Worm (Caenorhabditis elegans) whole organism, late embryonic: ENCODE measurements around the gene fbxl-3.
A peak's percentile ranks its signal among the peaks of the same experiment; 100 is the strongest.

Experiments used
- C38D4.7 ChIP-seq: fragments of 200-800 bp; sonication (Bioruptor generic); optimal IDR thresholded peaks from 2 replicates; lab custom pipeline; 2018; ENCODE audit warnings: mild to moderate bottlenecking, missing genetic modification characterization, moderate library complexity, missing compliant biosample characterization
- F13H6.1 ChIP-seq: sonication (generic microtip); optimal IDR thresholded peaks from 2 replicates; lab custom pipeline; 2016; ENCODE audit warnings: missing genetic modification characterization, missing compliant biosample characterization
- K09A11.1 ChIP-seq: sonication (generic microtip); optimal IDR thresholded peaks from 2 replicates; lab custom pipeline; 2017; ENCODE audit warnings: antibody characterized with exemption, mild to moderate bottlenecking, missing genetic modification characterization, missing compliant biosample characterization; ENCODE audit not compliant: insufficient read depth
- T23F11.4 ChIP-seq: fragments of 200-800 bp; sonication (Bioruptor generic); optimal IDR thresholded peaks from 2 replicates; lab custom pipeline; 2018; ENCODE audit warnings: mild to moderate bottlenecking, missing genetic modification characterization, missing compliant biosample characterization
- Y22D7AL.16 ChIP-seq: sonication (generic microtip); optimal IDR thresholded peaks from 2 replicates; lab custom pipeline; 2016; ENCODE audit warnings: missing genetic modification characterization, missing compliant biosample characterization
- ceh-24 ChIP-seq: sonication (generic microtip); optimal IDR thresholded peaks from 2 replicates; lab custom pipeline; 2016; ENCODE audit warnings: mild to moderate bottlenecking, missing genetic modification characterization, missing compliant biosample characterization
- ceh-31 ChIP-seq: sonication (generic microtip); optimal IDR thresholded peaks from 2 replicates; lab custom pipeline; 2016; ENCODE audit warnings: missing genetic modification characterization, missing compliant biosample characterization
- ceh-34 ChIP-seq: sonication (generic microtip); optimal IDR thresholded peaks from 2 replicates; lab custom pipeline; 2016; ENCODE audit warnings: mild to moderate bottlenecking, missing genetic modification characterization, missing compliant biosample characterization
- ceh-48 ChIP-seq: sonication (generic microtip); optimal IDR thresholded peaks from 2 replicates; lab custom pipeline; 2016; ENCODE audit warnings: missing genetic modification characterization, inconsistent platforms, missing compliant biosample characterization
- ceh-6 ChIP-seq: fragments of 200-800 bp; sonication (Bioruptor generic); optimal IDR thresholded peaks from 2 replicates; lab custom pipeline; 2018; ENCODE audit warnings: mild to moderate bottlenecking, missing genetic modification characterization, missing compliant biosample characterization
- che-1 ChIP-seq: sonication (generic microtip); optimal IDR thresholded peaks from 2 replicates; lab custom pipeline; 2016; ENCODE audit warnings: mild to moderate bottlenecking, missing genetic modification characterization, missing compliant biosample characterization
- dmd-4 ChIP-seq: sonication (generic microtip); optimal IDR thresholded peaks from 2 replicates; lab custom pipeline; 2016; ENCODE audit warnings: borderline replicate concordance, missing genetic modification characterization, missing compliant biosample characterization
- elt-2 ChIP-seq: sonication (generic microtip); optimal IDR thresholded peaks from 2 replicates; lab custom pipeline; 2016; ENCODE audit warnings: missing genetic modification reagents, missing genetic modification characterization, missing compliant biosample characterization
- ets-4 ChIP-seq: sonication (generic microtip); optimal IDR thresholded peaks from 2 replicates; lab custom pipeline; 2016; ENCODE audit warnings: missing genetic modification characterization, missing compliant biosample characterization
- eyg-1 ChIP-seq: sonication (generic microtip); optimal IDR thresholded peaks from 2 replicates; lab custom pipeline; 2016; ENCODE audit warnings: missing genotype, missing genetic modification characterization, missing compliant biosample characterization
- fkh-6 ChIP-seq: sonication (generic microtip); optimal IDR thresholded peaks from 2 replicates; lab custom pipeline; 2016; ENCODE audit warnings: missing genetic modification characterization, missing compliant biosample characterization
- hlh-15 ChIP-seq: sonication (generic microtip); optimal IDR thresholded peaks from 2 replicates; lab custom pipeline; 2016; ENCODE audit warnings: missing genetic modification characterization, missing compliant biosample characterization
- hlh-30 ChIP-seq: sonication (generic microtip); optimal IDR thresholded peaks from 2 replicates; lab custom pipeline; 2017; ENCODE audit warnings: antibody characterized with exemption, missing genetic modification characterization, missing compliant biosample characterization; ENCODE audit not compliant: insufficient read depth
- hlh-8 ChIP-seq: sonication (generic microtip); optimal IDR thresholded peaks from 2 replicates; lab custom pipeline; 2016; ENCODE audit warnings: missing genotype, missing genetic modification characterization, missing compliant biosample characterization
- lim-6 ChIP-seq: sonication (generic microtip); optimal IDR thresholded peaks from 2 replicates; lab custom pipeline; 2016; ENCODE audit warnings: missing genetic modification characterization, missing compliant biosample characterization
- lin-11 ChIP-seq: fragments of 200-800 bp; sonication (Bioruptor generic); optimal IDR thresholded peaks from 2 replicates; lab custom pipeline; 2018; ENCODE audit warnings: mild to moderate bottlenecking, missing genetic modification characterization, missing compliant biosample characterization
- nfya-1 ChIP-seq: sonication (generic microtip); optimal IDR thresholded peaks from 2 replicates; lab custom pipeline; 2017; ENCODE audit warnings: missing genetic modification characterization, mild to moderate bottlenecking, missing compliant biosample characterization, antibody characterized with exemption, moderate library complexity
- nhr-232 ChIP-seq: sonication (generic microtip); optimal IDR thresholded peaks from 2 replicates; lab custom pipeline; 2016; ENCODE audit warnings: missing genetic modification characterization, missing compliant biosample characterization
- npax-4 ChIP-seq: sonication (generic microtip); optimal IDR thresholded peaks from 2 replicates; lab custom pipeline; 2016; ENCODE audit warnings: missing genetic modification characterization, missing compliant biosample characterization
- odd-2 ChIP-seq: sonication (generic microtip); optimal IDR thresholded peaks from 2 replicates; lab custom pipeline; 2017; ENCODE audit warnings: antibody characterized with exemption, mild to moderate bottlenecking, missing genetic modification characterization, missing compliant biosample characterization
- pat-9 ChIP-seq: fragments of 200-800 bp; sonication (Bioruptor generic); optimal IDR thresholded peaks from 2 replicates; lab custom pipeline; 2018; ENCODE audit warnings: mild to moderate bottlenecking, missing genetic modification characterization, moderate library complexity, missing compliant biosample characterization
- pax-1 ChIP-seq: fragments of 150-350 bp; optimal IDR thresholded peaks from 2 replicates; lab custom pipeline; 2014; ENCODE audit warnings: missing biosample characterization, missing genetic modification characterization
- pha-2 ChIP-seq: sonication (generic microtip); optimal IDR thresholded peaks from 2 replicates; lab custom pipeline; 2017; ENCODE audit warnings: mild to moderate bottlenecking, missing genetic modification characterization, missing compliant biosample characterization
- pha-4 ChIP-seq: fragments of 150-350 bp; optimal IDR thresholded peaks from 2 replicates; lab custom pipeline; 2018; ENCODE audit warnings: missing biosample characterization, missing genetic modification reagents, missing genetic modification characterization
- ref-2 ChIP-seq: sonication (generic microtip); optimal IDR thresholded peaks from 2 replicates; lab custom pipeline; 2016; ENCODE audit warnings: missing genetic modification characterization, missing compliant biosample characterization
- rnt-1 ChIP-seq: sonication (generic microtip); optimal IDR thresholded peaks from 2 replicates; lab custom pipeline; 2016; ENCODE audit warnings: missing genetic modification characterization, missing compliant biosample characterization
- sdc-2 ChIP-seq: sonication (generic microtip); optimal IDR thresholded peaks from 2 replicates; lab custom pipeline; 2016; ENCODE audit warnings: missing genotype, missing genetic modification characterization, missing compliant biosample characterization
- syd-9 ChIP-seq: sonication (generic microtip); optimal IDR thresholded peaks from 2 replicates; lab custom pipeline; 2016; ENCODE audit warnings: mild to moderate bottlenecking, missing genetic modification characterization, moderate library complexity, missing compliant biosample characterization
- tbx-2 ChIP-seq: sonication (generic microtip); optimal IDR thresholded peaks from 2 replicates; lab custom pipeline; 2016; ENCODE audit warnings: missing genetic modification characterization, missing compliant biosample characterization
- tbx-7 ChIP-seq: sonication (generic microtip); optimal IDR thresholded peaks from 2 replicates; lab custom pipeline; 2016; ENCODE audit warnings: missing genotype, missing genetic modification characterization, missing compliant biosample characterization
- ttx-3 ChIP-seq: sonication (generic microtip); optimal IDR thresholded peaks from 2 replicates; lab custom pipeline; 2016; ENCODE audit warnings: missing genetic modification reagents, missing genetic modification characterization, missing compliant biosample characterization
- unc-42 ChIP-seq: sonication (generic microtip); optimal IDR thresholded peaks from 2 replicates; lab custom pipeline; 2016; ENCODE audit warnings: missing genotype, missing genetic modification characterization, missing compliant biosample characterization
- unc-55 ChIP-seq: sonication (generic microtip); optimal IDR thresholded peaks from 2 replicates; lab custom pipeline; 2017; ENCODE audit warnings: missing biosample characterization, missing genetic modification reagents, missing genetic modification characterization
- ztf-16 ChIP-seq: sonication (generic microtip); optimal IDR thresholded peaks from 2 replicates; lab custom pipeline; 2017; ENCODE audit warnings: missing genetic modification characterization, missing compliant biosample characterization

The fbxl-3 gene

ce11 chrII:5418929-5419328 is 20.2 kb upstream of the fbxl-3 start, which contains the start of gene EEED8.15:
Gene EEED8.15, plus strand, starts transcription at chrII:5419229.
- TF ChIP-seq ceh-24 (tag; lab: Kevin White, UChicago) (no peak), ceh-31 (no peak), ets-4 (tag; lab: Kevin White, UChicago) (no peak), Y22D7AL.16 (tag; lab: Kevin White, UChicago) (no peak), rnt-1 (tag; lab: Kevin White, UChicago) (no peak), pat-9 (no peak), lim-6 (no peak), npax-4 (no peak), che-1 (tag; lab: Kevin White, UChicago) (no peak)

ce11 chrII:5418317-5418716 is 19.6 kb upstream of the fbxl-3 start:
- no peak for TF ChIP-seq ztf-16
- peak; percentile 36 for TF ChIP-seq ceh-48 (tag; lab: Kevin White, UChicago)
- TF ChIP-seq C38D4.7 (GFP tag; lab: Kevin White, UChicago), result no peak
- TF ChIP-seq nfya-1 (tag; lab: Kevin White, UChicago), result peak; percentile 40
- TF ChIP-seq ref-2, result peak; percentile 8
- no peak for TF ChIP-seq tbx-7
- peak; percentile 54 for TF ChIP-seq unc-42 (tag; lab: Kevin White, UChicago)
- TF ChIP-seq elt-2 (tag; lab: Kevin White, UChicago), result peak; percentile 42

- TF ChIP-seq sdc-2 (tag; lab: Kevin White, UChicago) (no peak), unc-55 (GFP tag; lab: Kevin White, UChicago) (peak; percentile 90)
Observed at ce11 chrII:5417905-5418304, 19.2 kb upstream of the fbxl-3 start.

- TF ChIP-seq hlh-30 (tag; lab: Kevin White, UChicago) (peak; percentile 24), tbx-2 (peak; percentile 3), unc-55 (GFP tag; lab: Kevin White, UChicago) (peak; percentile 39), pat-9 (no peak), F13H6.1 (tag; lab: Kevin White, UChicago) (no peak), ttx-3 (no peak)
Observed at ce11 chrII:5416204-5416764, 17.6 kb upstream of the fbxl-3 start, which contains the start of gene EEED8.2. Gene EEED8.2, plus strand, starts transcription at chrII:5416714.

ce11 chrII:5414040-5414439 is 15.3 kb upstream of the fbxl-3 start, which contains the start of the genes EEED8.14 and EEED8.3:
Gene EEED8.14, minus strand, starts transcription at chrII:5414052.
Gene EEED8.3, plus strand, starts transcription at chrII:5414276.
- no peak for TF ChIP-seq ceh-24 (tag; lab: Kevin White, UChicago)

ce11 chrII:5412467-5412866 is 13.8 kb upstream of the fbxl-3 start, which contains the start of the genes EEED8.13 and EEED8.18:
Gene EEED8.13, minus strand, starts transcription at chrII:5412567.
Gene EEED8.18, minus strand, starts transcription at chrII:5412610.
- no peak for TF ChIP-seq pha-4 (tag; lab: Kevin White, UChicago)
- no peak for TF ChIP-seq hlh-8 (tag; lab: Kevin White, UChicago)
- TF ChIP-seq ceh-34 (tag; lab: Kevin White, UChicago), result no peak
- no peak for TF ChIP-seq unc-55 (GFP tag; lab: Kevin White, UChicago)
- no peak for TF ChIP-seq lim-6
- no peak for TF ChIP-seq dmd-4 (tag; lab: Kevin White, UChicago)

ce11 chrII:5408924-5409323 is 10.2 kb upstream of the fbxl-3 start, which contains the start of the genes EEED8.12 and EEED8.4:
Gene EEED8.12, minus strand, starts transcription at chrII:5409024.
Gene EEED8.4, plus strand, starts transcription at chrII:5409319.
- no peak for TF ChIP-seq fkh-6
- no peak for TF ChIP-seq odd-2 (tag; lab: Kevin White, UChicago)
- TF ChIP-seq pax-1, result no peak
- no peak for TF ChIP-seq sdc-2 (tag; lab: Kevin White, UChicago)
- TF ChIP-seq hlh-15 (tag; lab: Kevin White, UChicago), result no peak
- no peak for TF ChIP-seq che-1 (tag; lab: Kevin White, UChicago)
- no peak for TF ChIP-seq nhr-232
- no peak for TF ChIP-seq syd-9
- no peak for TF ChIP-seq pha-2 (tag; lab: Kevin White, UChicago)
- TF ChIP-seq T23F11.4 (GFP tag; lab: Kevin White, UChicago), result no peak
- TF ChIP-seq K09A11.1 (tag; lab: Kevin White, UChicago), result no peak
- no peak for TF ChIP-seq lin-11 (tag; lab: Kevin White, UChicago)
- no peak for TF ChIP-seq eyg-1 (tag; lab: Kevin White, UChicago)
- TF ChIP-seq ceh-6 (GFP tag; lab: Kevin White, UChicago), result no peak
